Fruit fly (Drosophila melanogaster) whole organism, adult: ENCODE measurements around the gene CG7728.

Experiments
- CG11617 ChIP-seq: fragments of 200-800 bp; sonication (Bioruptor generic); optimal IDR thresholded peaks from 2 replicates; lab custom pipeline; 2017; ENCODE audit warnings: mild to moderate bottlenecking, missing biosample characterization, missing genetic modification reagents, missing genetic modification characterization
- CG12768 ChIP-seq: fragments of 200-800 bp; sonication (Bioruptor generic); optimal IDR thresholded peaks from 2 replicates; lab custom pipeline; 2017; ENCODE audit warnings: missing biosample characterization, missing genetic modification characterization, mild to moderate bottlenecking, moderate library complexity, missing genetic modification reagents
- CG14711 ChIP-seq: fragments of 200-800 bp; sonication (Bioruptor generic); optimal IDR thresholded peaks from 2 replicates; lab custom pipeline; 2018; ENCODE audit warnings: missing biosample characterization, mild to moderate bottlenecking, missing genetic modification characterization, moderate library complexity
- CG1620 ChIP-seq: fragments of 200-800 bp; sonication (Bioruptor generic); optimal IDR thresholded peaks from 2 replicates; lab custom pipeline; 2016; ENCODE audit warnings: missing biosample characterization, missing genetic modification characterization
- CG33017 ChIP-seq: fragments of 200-800 bp; sonication (Bioruptor generic); optimal IDR thresholded peaks from 2 replicates; lab custom pipeline; 2018; ENCODE audit warnings: missing biosample characterization, mild to moderate bottlenecking, missing genetic modification characterization, moderate library complexity
- CG5204 ChIP-seq: fragments of 200-800 bp; sonication (Bioruptor generic); optimal IDR thresholded peaks from 2 replicates; lab custom pipeline; 2016; ENCODE audit warnings: missing biosample characterization, missing genetic modification characterization
- CG7045 ChIP-seq: fragments of 200-800 bp; sonication (Bioruptor generic); optimal IDR thresholded peaks from 2 replicates; lab custom pipeline; 2017; ENCODE audit warnings: missing biosample characterization, mild to moderate bottlenecking, missing genetic modification characterization
- CG7101 ChIP-seq: fragments of 200-800 bp; sonication (Bioruptor generic); optimal IDR thresholded peaks from 2 replicates; lab custom pipeline; 2018; ENCODE audit warnings: missing biosample characterization, mild to moderate bottlenecking, missing genetic modification characterization, moderate library complexity
- Clk ChIP-seq: fragments of 200-800 bp; sonication (Bioruptor generic); optimal IDR thresholded peaks from 2 replicates; lab custom pipeline; 2017; ENCODE audit warnings: missing biosample characterization, missing genetic modification characterization
- Crg-1 ChIP-seq: fragments of 200-800 bp; sonication (Bioruptor generic); optimal IDR thresholded peaks from 2 replicates; lab custom pipeline; 2016; ENCODE audit warnings: missing biosample characterization, missing genetic modification characterization
- Hr96 ChIP-seq: fragments of 200-800 bp; sonication (Bioruptor generic); optimal IDR thresholded peaks from 2 replicates; lab custom pipeline; 2016; ENCODE audit warnings: missing biosample characterization, missing genetic modification characterization
- Mnt ChIP-seq: fragments of 200-800 bp; sonication (Bioruptor generic); optimal IDR thresholded peaks from 2 replicates; lab custom pipeline; 2016; ENCODE audit warnings: missing biosample characterization, mild to moderate bottlenecking, missing genetic modification characterization
- bab1 ChIP-seq: fragments of 200-800 bp; sonication (Bioruptor generic); optimal IDR thresholded peaks from 3 replicates; lab custom pipeline; 2019; ENCODE audit warnings: missing biosample characterization, mild to moderate bottlenecking, missing genetic modification characterization, moderate library complexity
- cic ChIP-seq: fragments of 200-800 bp; sonication (Bioruptor generic); optimal IDR thresholded peaks from 2 replicates; lab custom pipeline; 2017; ENCODE audit warnings: missing biosample characterization, mild to moderate bottlenecking, missing genetic modification characterization, moderate library complexity
- cnc ChIP-seq, 2 experiments: fragments of >200 bp; optimal IDR thresholded peaks; 2 replicates each; lab custom pipeline; 2017
- kay ChIP-seq: fragments of 200-800 bp; sonication (Bioruptor generic); peaks from one replicate; lab custom pipeline; 2016; ENCODE audit warnings: missing biosample characterization, missing genetic modification characterization, borderline replicate concordance
- ovo ChIP-seq: fragments of 200-800 bp; sonication (Bioruptor generic); optimal IDR thresholded peaks from 2 replicates; lab custom pipeline; 2016; ENCODE audit warnings: missing biosample characterization, missing genetic modification characterization
- pad ChIP-seq: fragments of 200-800 bp; sonication (Bioruptor generic); optimal IDR thresholded peaks from 3 replicates; lab custom pipeline; 2017; ENCODE audit warnings: missing biosample characterization, missing genetic modification characterization, mild to moderate bottlenecking, moderate library complexity, missing genetic modification reagents
- tj ChIP-seq: fragments of 200-800 bp; sonication (Bioruptor generic); optimal IDR thresholded peaks from 3 replicates; lab custom pipeline; 2017; ENCODE audit warnings: missing biosample characterization, mild to moderate bottlenecking, missing genetic modification characterization, moderate library complexity
- toe ChIP-seq: fragments of 200-800 bp; sonication (Bioruptor generic); optimal IDR thresholded peaks from 2 replicates; lab custom pipeline; 2016; ENCODE audit warnings: missing biosample characterization, missing genetic modification characterization

Gene CG7728

dm6 chr3L:17049912-17050345 lies 33.6 kb downstream of the CG7728 start:
- TF ChIP-seq CG11617 (peak; percentile 49), Clk (GFP tag; lab: Kevin White, UChicago) (peak; percentile 44), bab1 (peak; percentile 44), cic (GFP tag; lab: Kevin White, UChicago) (peak; percentile 70), Crg-1 (GFP tag; lab: Kevin White, UChicago) (no peak), kay (peak; percentile 77), CG12768 (GFP tag; lab: Kevin White, UChicago) (peak; percentile 64), CG5204 (GFP tag; lab: Kevin White, UChicago) (no peak), CG1620 (no peak), CG33017 (peak; percentile 42), CG7101 (peak; percentile 63), ovo (no peak), Hr96 (GFP tag; lab: Kevin White, UChicago) (peak; percentile 8), toe (GFP tag; lab: Kevin White, UChicago) (no peak), tj (GFP tag; lab: Kevin White, UChicago) (peak; percentile 95), CG14711 (tag; lab: Kevin White, UChicago) (no peak), Mnt (peak; percentile 59), CG7045 (GFP tag; lab: Kevin White, UChicago) (peak; percentile 61), cnc (optimal IDR thresholded peaks at IDR 0.05; lab: Kevin White, UChicago) (no peak), pad (GFP tag; lab: Kevin White, UChicago) (peak; percentile 37)

- TF ChIP-seq ovo (no peak), CG33017 (no peak), Mnt (peak; percentile 23), CG11617 (no peak), CG5204 (GFP tag; lab: Kevin White, UChicago) (no peak), toe (GFP tag; lab: Kevin White, UChicago) (no peak), CG14711 (tag; lab: Kevin White, UChicago) (peak; percentile 98), cnc (optimal IDR thresholded peaks at IDR 0.05; lab: Kevin White, UChicago) (no peak), CG7045 (GFP tag; lab: Kevin White, UChicago) (no peak), cic (GFP tag; lab: Kevin White, UChicago) (no peak), pad (GFP tag; lab: Kevin White, UChicago) (no peak), Crg-1 (GFP tag; lab: Kevin White, UChicago) (no peak), bab1 (no peak), Clk (GFP tag; lab: Kevin White, UChicago) (no peak), kay (peak; percentile 33), Hr96 (GFP tag; lab: Kevin White, UChicago) (no peak), CG1620 (no peak), CG7101 (no peak), CG12768 (GFP tag; lab: Kevin White, UChicago) (no peak), tj (GFP tag; lab: Kevin White, UChicago) (peak; percentile 74)
Observed at dm6 chr3L:17050661-17051452, 34.5 kb downstream of the CG7728 start.

dm6 chr3L:17051472-17051871 lies 35.1 kb downstream of the CG7728 start:
- peak; percentile 14 for TF ChIP-seq cic (GFP tag; lab: Kevin White, UChicago)
- no peak for TF ChIP-seq CG7101

dm6 chr3L:17052388-17052905 lies 36.1 kb downstream of the CG7728 start:
- no peak for TF ChIP-seq Crg-1 (GFP tag; lab: Kevin White, UChicago)
- TF ChIP-seq Clk (GFP tag; lab: Kevin White, UChicago): no peak
- TF ChIP-seq bab1: no peak
- TF ChIP-seq CG12768 (GFP tag; lab: Kevin White, UChicago): no peak
- no peak for TF ChIP-seq CG5204 (GFP tag; lab: Kevin White, UChicago)
- TF ChIP-seq Mnt: no peak

dm6 chr3L:17053932-17054331 lies 37.6 kb downstream of the CG7728 start:
- TF ChIP-seq kay: no peak
- TF ChIP-seq cnc (optimal IDR thresholded peaks at IDR 0.05; lab: Kevin White, UChicago): no peak
- no peak for TF ChIP-seq bab1
- TF ChIP-seq Mnt: peak; percentile 88
- no peak for TF ChIP-seq Crg-1 (GFP tag; lab: Kevin White, UChicago)
- TF ChIP-seq Hr96 (GFP tag; lab: Kevin White, UChicago): peak; percentile 32

- TF ChIP-seq CG1620 (no peak), Crg-1 (GFP tag; lab: Kevin White, UChicago) (no peak), CG7101 (no peak), cic (GFP tag; lab: Kevin White, UChicago) (no peak), pad (GFP tag; lab: Kevin White, UChicago) (no peak)
Observed at dm6 chr3L:17055467-17055877, 39.1 kb downstream of the CG7728 start, which contains the start of gene CG7724. Gene CG7724, plus strand, starts transcription at chr3L:17055613.
